Worm (Caenorhabditis elegans): ENCODE data around the gene T28H10.1.

T28H10.1 gene

ce11 chrV:12538984-12539852, 35.6 kb downstream of the T28H10.1 start:
- TF ChIP-seq klf-2 (GFP tag; conservative IDR thresholded peaks at IDR 0.05): no peak
- no peak for TF ChIP-seq ztf-29 (GFP tag; IDR thresholded peaks at IDR 0.05)
- no peak for TF ChIP-seq flt-1 (GFP tag; IDR thresholded peaks at IDR 0.05)
- TF ChIP-seq cog-1 (tag; optimal IDR thresholded peaks at IDR 0.05): no peak
- TF ChIP-seq med-1 (GFP tag; optimal IDR thresholded peaks at IDR 0.05; ENCODE audit: insufficient read depth): no peak
- no peak for TF ChIP-seq ztf-23 (GFP tag; IDR thresholded peaks at IDR 0.05)
- TF ChIP-seq tab-1 (GFP tag; IDR thresholded peaks at IDR 0.05): no peak

- TF ChIP-seq tab-1 (GFP tag; IDR thresholded peaks at IDR 0.05) (no peak), med-1 (GFP tag; optimal IDR thresholded peaks at IDR 0.05; ENCODE audit: insufficient read depth) (no peak), T22C8.4 (GFP tag; IDR thresholded peaks at IDR 0.05) (no peak), ztf-29 (GFP tag; IDR thresholded peaks at IDR 0.05) (no peak), klf-2 (GFP tag; conservative IDR thresholded peaks at IDR 0.05) (no peak), cog-1 (tag; optimal IDR thresholded peaks at IDR 0.05) (no peak), ref-1 (GFP tag; conservative IDR thresholded peaks at IDR 0.05) (no peak), ztf-23 (GFP tag; IDR thresholded peaks at IDR 0.05) (no peak)
Observed at ce11 chrV:12540018-12540417, 36.4 kb downstream of the T28H10.1 start.

- TF ChIP-seq ref-1 (GFP tag; conservative IDR thresholded peaks at IDR 0.05) (no peak), ztf-23 (GFP tag; IDR thresholded peaks at IDR 0.05) (no peak), ztf-29 (GFP tag; IDR thresholded peaks at IDR 0.05) (no peak), flt-1 (GFP tag; IDR thresholded peaks at IDR 0.05) (no peak), med-1 (GFP tag; optimal IDR thresholded peaks at IDR 0.05; ENCODE audit: insufficient read depth) (no peak), tab-1 (GFP tag; IDR thresholded peaks at IDR 0.05) (no peak), cog-1 (tag; optimal IDR thresholded peaks at IDR 0.05) (no peak), klf-2 (GFP tag; conservative IDR thresholded peaks at IDR 0.05) (no peak), T22C8.4 (GFP tag; IDR thresholded peaks at IDR 0.05) (no peak)
Observed at ce11 chrV:12540739-12541138, 37.1 kb downstream of the T28H10.1 start, which contains the start of gene F45D3.2. Gene F45D3.2, plus strand, starts transcription at chrV:12541039.

ce11 chrV:12541207-12541606, 37.6 kb downstream of the T28H10.1 start:
- TF ChIP-seq med-1 (GFP tag; optimal IDR thresholded peaks at IDR 0.05; ENCODE audit: insufficient read depth) (no peak), cog-1 (tag; optimal IDR thresholded peaks at IDR 0.05) (no peak), klf-2 (GFP tag; conservative IDR thresholded peaks at IDR 0.05) (no peak), ztf-29 (GFP tag; IDR thresholded peaks at IDR 0.05) (no peak), T22C8.4 (GFP tag; IDR thresholded peaks at IDR 0.05) (no peak), flt-1 (GFP tag; IDR thresholded peaks at IDR 0.05) (no peak), ztf-23 (GFP tag; IDR thresholded peaks at IDR 0.05) (no peak), ref-1 (GFP tag; conservative IDR thresholded peaks at IDR 0.05) (no peak), tab-1 (GFP tag; IDR thresholded peaks at IDR 0.05) (no peak)

- TF ChIP-seq ztf-29 (GFP tag; IDR thresholded peaks at IDR 0.05) (no peak), flt-1 (GFP tag; IDR thresholded peaks at IDR 0.05) (no peak), T22C8.4 (GFP tag; IDR thresholded peaks at IDR 0.05) (no peak), tab-1 (GFP tag; IDR thresholded peaks at IDR 0.05) (no peak), cog-1 (tag; optimal IDR thresholded peaks at IDR 0.05) (no peak), klf-2 (GFP tag; conservative IDR thresholded peaks at IDR 0.05) (no peak), med-1 (GFP tag; optimal IDR thresholded peaks at IDR 0.05; ENCODE audit: insufficient read depth) (no peak), ref-1 (GFP tag; conservative IDR thresholded peaks at IDR 0.05) (no peak), ztf-23 (GFP tag; IDR thresholded peaks at IDR 0.05) (no peak)
Observed at ce11 chrV:12542683-12543319, 39.2 kb downstream of the T28H10.1 start.

ce11 chrV:12548830-12549229, 45.2 kb downstream of the T28H10.1 start:
- TF ChIP-seq klf-2 (GFP tag; conservative IDR thresholded peaks at IDR 0.05) (no peak), ref-1 (GFP tag; conservative IDR thresholded peaks at IDR 0.05) (no peak)

ce11 chrV:12549604-12550003, 46.0 kb downstream of the T28H10.1 start:
- TF ChIP-seq tab-1 (GFP tag; IDR thresholded peaks at IDR 0.05) (no peak), ref-1 (GFP tag; conservative IDR thresholded peaks at IDR 0.05) (no peak), med-1 (GFP tag; optimal IDR thresholded peaks at IDR 0.05; ENCODE audit: insufficient read depth) (no peak), ztf-23 (GFP tag; IDR thresholded peaks at IDR 0.05) (no peak), T22C8.4 (GFP tag; IDR thresholded peaks at IDR 0.05) (no peak)

- TF ChIP-seq T22C8.4 (GFP tag; IDR thresholded peaks at IDR 0.05): no peak
Observed at ce11 chrV:12550036-12550626, 46.5 kb downstream of the T28H10.1 start, which contains the start of gene F45D3.3. Gene F45D3.3, minus strand, starts transcription at chrV:12550385.

ce11 chrV:12550755-12551154, 47.2 kb downstream of the T28H10.1 start:
- no peak for TF ChIP-seq ztf-29 (GFP tag; IDR thresholded peaks at IDR 0.05)
- TF ChIP-seq flt-1 (GFP tag; IDR thresholded peaks at IDR 0.05): no peak
- no peak for TF ChIP-seq tab-1 (GFP tag; IDR thresholded peaks at IDR 0.05)
- no peak for TF ChIP-seq cog-1 (tag; optimal IDR thresholded peaks at IDR 0.05)
- TF ChIP-seq T22C8.4 (GFP tag; IDR thresholded peaks at IDR 0.05): no peak
- no peak for TF ChIP-seq med-1 (GFP tag; optimal IDR thresholded peaks at IDR 0.05; ENCODE audit: insufficient read depth)
- no peak for TF ChIP-seq ref-1 (GFP tag; conservative IDR thresholded peaks at IDR 0.05)
- no peak for TF ChIP-seq ztf-23 (GFP tag; IDR thresholded peaks at IDR 0.05)
- TF ChIP-seq klf-2 (GFP tag; conservative IDR thresholded peaks at IDR 0.05): no peak
